Worm (Caenorhabditis elegans): ENCODE results near the gene hda-2.
A peak's percentile ranks its signal among the peaks of the same experiment; 100 is the strongest.

The hda-2 gene

DNA sequence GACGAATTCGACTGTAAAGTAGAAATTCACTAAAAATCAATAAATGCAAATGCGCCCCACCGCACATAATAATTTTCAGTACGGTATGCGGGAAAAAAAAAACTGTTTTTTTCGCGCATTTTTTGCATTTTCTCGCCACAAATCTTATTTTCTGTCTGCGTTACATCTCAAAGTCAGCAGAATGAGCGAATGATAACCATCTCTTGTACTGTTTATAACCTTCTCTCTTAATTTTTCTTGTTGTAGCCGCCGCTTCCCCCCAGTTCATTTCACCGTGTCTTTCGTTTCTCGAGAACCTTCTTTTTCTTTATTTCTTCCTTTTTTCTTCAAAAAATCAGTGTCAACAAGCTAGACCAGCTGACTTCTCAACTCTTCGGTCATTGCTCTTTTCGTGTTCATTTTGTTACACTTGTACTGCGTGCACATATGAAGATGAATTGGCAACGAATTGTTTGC, 6.8 kb downstream of the hda-2 start (continued):
- no peak for TF ChIP-seq mxl-1 (tag; optimal IDR thresholded peaks at IDR 0.05)
- TF ChIP-seq Y53G8AR.9 (GFP tag; conservative IDR thresholded peaks at IDR 0.05), result peak; percentile 90
- no peak for TF ChIP-seq nhr-27 (tag; optimal IDR thresholded peaks at IDR 0.05)
- no peak for TF ChIP-seq lin-26 (GFP tag; IDR thresholded peaks at IDR 0.05)
- TF ChIP-seq egrh-3 (GFP tag; IDR thresholded peaks at IDR 0.05), result no peak
- TF ChIP-seq let-526 (GFP tag; IDR thresholded peaks at IDR 0.05), result no peak
- TF ChIP-seq snpc-1.1 (tag; optimal IDR thresholded peaks at IDR 0.05; ENCODE audit: insufficient read depth), result no peak
- TF ChIP-seq lin-35 (GFP tag; optimal IDR thresholded peaks at IDR 0.05), result peak in 1 of 3 experiments; percentile 66
- peak; percentile 92 for TF ChIP-seq D2030.7 (GFP tag; IDR thresholded peaks at IDR 0.05)
- 0 out of 2 replicates have a peak, but pooled peaks have one; percentile 29 for TF ChIP-seq ztf-28 (GFP tag; IDR thresholded peaks at IDR 0.05)
- TF ChIP-seq madf-3 (GFP tag; IDR thresholded peaks at IDR 0.05), result 0 out of 2 replicates have a peak, but pooled peaks have one; percentile 73
- TF ChIP-seq pha-4 (tag; optimal IDR thresholded peaks at IDR 0.05), result peak; percentile 14
- TF ChIP-seq nhr-90 (tag; optimal IDR thresholded peaks at IDR 0.05), result peak; percentile 22

DNA sequence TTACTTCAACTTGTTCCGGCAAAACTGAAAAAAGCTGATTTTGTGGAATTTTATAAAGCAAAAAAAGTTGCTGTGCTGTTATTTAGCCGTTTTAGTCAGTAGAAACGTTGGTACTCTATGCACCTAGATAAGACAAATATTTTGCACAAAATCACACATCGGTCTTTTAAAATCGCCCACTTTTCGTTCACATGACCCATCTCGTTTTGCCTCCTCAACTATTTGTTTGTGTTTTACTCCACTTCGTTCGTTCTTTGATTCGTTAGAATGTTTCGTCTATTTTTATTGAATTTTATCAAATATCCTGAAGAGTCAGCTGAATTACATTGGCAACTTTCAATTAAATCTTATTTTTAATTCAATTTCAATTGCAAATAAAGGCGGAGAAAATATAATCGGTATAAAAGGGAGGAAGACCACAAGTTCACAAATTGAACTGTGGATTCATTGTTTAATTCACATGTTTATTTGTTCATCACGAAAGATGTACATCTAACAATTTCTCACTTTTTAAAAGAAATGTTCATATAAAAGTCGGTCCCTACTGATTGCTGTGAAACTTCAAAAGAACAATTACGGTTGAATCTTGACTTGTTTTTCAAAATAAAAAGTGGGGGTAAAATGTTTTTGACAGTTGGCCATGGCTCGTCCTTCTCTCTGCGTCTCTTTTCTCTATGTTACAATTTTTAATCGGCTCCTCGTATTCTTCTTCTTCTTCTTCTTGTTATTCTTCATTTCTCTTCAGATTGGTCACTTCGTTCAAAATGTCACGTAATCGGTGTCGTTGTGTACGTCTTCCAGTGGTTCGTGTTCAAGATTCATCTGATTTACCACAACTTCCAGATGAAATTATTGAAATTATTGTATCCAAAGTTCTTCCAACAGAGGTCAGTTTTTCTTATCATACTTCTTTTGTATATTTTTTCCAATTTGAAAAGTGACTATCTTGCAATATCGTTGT, 10.0 kb downstream of the hda-2 start, which contains the start of gene DH11.2:
TSS of gene DH11.2 (plus strand) at position 746 of the 961 bp plus-strand sequence.
- no peak for TF ChIP-seq repo-1 (tag; optimal IDR thresholded peaks at IDR 0.05)
- peak; percentile 42 for TF ChIP-seq nhr-80 (tag; optimal IDR thresholded peaks at IDR 0.05)
- no peak for TF ChIP-seq lin-54 (GFP tag; optimal IDR thresholded peaks at IDR 0.05)
- peak; percentile 84 for TF ChIP-seq ama-1 (optimal IDR thresholded peaks at IDR 0.05)
- TF ChIP-seq ama-1 (GFP tag; optimal IDR thresholded peaks at IDR 0.05), result no peak
- no peak for TF ChIP-seq madf-3 (GFP tag; IDR thresholded peaks at IDR 0.05)
- no peak for TF ChIP-seq snpc-1.1 (tag; optimal IDR thresholded peaks at IDR 0.05; ENCODE audit: insufficient read depth)
- TF ChIP-seq gei-17 (GFP tag; optimal IDR thresholded peaks at IDR 0.05), result no peak
- no peak for TF ChIP-seq fkh-3 (tag; optimal IDR thresholded peaks at IDR 0.05)
- peak; percentile 15 for TF ChIP-seq tlf-1 (GFP tag; optimal IDR thresholded peaks at IDR 0.05)
- no peak for TF ChIP-seq F37B4.10 (GFP tag; IDR thresholded peaks at IDR 0.05)
- no peak for TF ChIP-seq lir-1 (GFP tag; conservative IDR thresholded peaks at IDR 0.05)

DNA sequence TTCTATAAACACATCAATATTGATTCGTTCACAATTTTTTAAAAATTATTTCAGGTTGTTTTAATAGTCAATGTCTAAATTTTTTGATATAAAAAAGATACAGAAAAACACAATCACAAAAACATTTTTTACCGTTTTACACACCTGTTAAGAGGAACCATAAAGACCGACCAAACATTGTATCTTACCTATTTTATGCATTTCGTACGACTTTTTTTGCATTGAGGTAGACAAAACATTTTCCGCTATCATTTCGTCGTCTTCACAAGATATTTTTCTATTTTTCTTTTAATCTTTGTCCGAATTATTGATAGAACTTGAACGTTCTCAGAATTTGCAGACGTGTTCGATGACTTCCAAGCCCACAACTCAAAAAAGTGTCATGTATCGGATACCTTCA, 14.0 kb downstream of the hda-2 start, which contains the start of gene glna-2:
TSS of gene glna-2 (plus strand) at position 301 of the 400 bp plus-strand sequence.
- TF ChIP-seq Y67H2A.10 (GFP tag; conservative IDR thresholded peaks at IDR 0.05) (no peak), Y95B8A.8 (GFP tag; IDR thresholded peaks at IDR 0.05) (no peak), egrh-3 (GFP tag; IDR thresholded peaks at IDR 0.05) (no peak), T26A5.8 (tag; optimal IDR thresholded peaks at IDR 0.05) (no peak), sea-2 (GFP tag; IDR thresholded peaks at IDR 0.05) (no peak), lsl-1 (GFP tag; optimal IDR thresholded peaks at IDR 0.05) (no peak), mcd-1 (GFP tag; IDR thresholded peaks at IDR 0.05) (no peak)

DNA sequence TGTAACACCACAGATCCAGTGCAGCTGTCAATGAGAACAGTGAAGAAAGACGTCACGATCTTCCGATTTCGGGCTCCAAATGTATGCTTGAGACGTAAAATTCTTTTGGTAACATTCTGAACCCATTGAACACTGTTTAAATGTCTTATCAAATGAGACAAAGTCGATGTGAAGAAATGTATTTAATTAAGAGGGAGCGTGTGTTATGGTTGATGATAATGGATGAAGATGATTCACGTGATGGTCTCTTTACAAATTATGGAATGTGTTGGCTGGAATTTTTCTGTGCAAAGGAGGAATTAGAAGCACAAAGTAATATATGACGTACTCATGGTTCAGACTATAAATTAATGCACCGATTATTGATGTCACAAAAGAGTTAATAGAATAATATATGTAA, 15.4 kb downstream of the hda-2 start:
- TF ChIP-seq ceh-79 (tag; optimal IDR thresholded peaks at IDR 0.05), result no peak
- TF ChIP-seq F57A8.1 (GFP tag; optimal IDR thresholded peaks at IDR 0.05), result no peak
- TF ChIP-seq efl-1 (GFP tag; optimal IDR thresholded peaks at IDR 0.05), result no peak
- no peak for TF ChIP-seq F49E8.2 (tag; optimal IDR thresholded peaks at IDR 0.05; ENCODE audit: insufficient read depth)

Measured in whole organism, young adult.